Worm (Caenorhabditis elegans): ENCODE results near the gene nuo-4.

The nuo-4 gene

DNA sequence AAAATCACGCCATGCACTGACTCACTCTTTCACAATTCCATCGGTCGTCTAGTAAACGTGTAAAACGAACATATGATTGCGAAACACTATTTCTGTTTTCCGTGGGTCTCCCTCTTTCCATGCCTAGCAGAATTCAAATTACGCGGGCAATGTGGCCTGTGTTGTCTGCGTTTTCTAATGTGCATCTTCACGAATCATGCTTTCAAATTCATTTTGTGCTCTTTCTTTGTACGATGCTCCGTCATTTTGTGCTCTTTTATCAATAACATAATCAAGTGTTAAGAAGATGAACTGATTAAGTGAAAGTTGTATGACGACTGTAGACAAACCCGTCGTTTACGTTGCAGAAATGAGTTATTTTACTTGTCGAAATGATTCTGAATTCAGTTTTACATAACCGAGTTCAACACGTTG, 7.2 kb upstream of the nuo-4 start (continued):
- TF ChIP-seq lin-40 (tag; optimal IDR thresholded peaks at IDR 0.05) (peak; percentile 15), nhr-80 (tag; optimal IDR thresholded peaks at IDR 0.05) (peak; percentile 98), B0336.3 (GFP tag; IDR thresholded peaks at IDR 0.05) (0 out of 2 replicates have a peak, but pooled peaks have one; percentile 20), F55B11.4 (tag; optimal IDR thresholded peaks at IDR 0.05; ENCODE audit: borderline replicate concordance, insufficient read depth) (no peak), K11D2.4 (GFP tag; IDR thresholded peaks at IDR 0.05) (no peak), hlh-26 (GFP tag; conservative IDR thresholded peaks at IDR 0.05) (no peak), egrh-3 (GFP tag; IDR thresholded peaks at IDR 0.05) (no peak), madf-6 (GFP tag; IDR thresholded peaks at IDR 0.05) (no peak), let-607 (tag; optimal IDR thresholded peaks at IDR 0.05) (peak; percentile 68 to 75), ztf-6 (GFP tag; IDR thresholded peaks at IDR 0.05) (no peak), tbp1 (GFP tag; optimal IDR thresholded peaks at IDR 0.05) (no peak), nhr-120 (GFP tag; IDR thresholded peaks at IDR 0.05) (no peak), attf-6 (GFP tag; IDR thresholded peaks at IDR 0.05) (no peak), B0035.1 (tag; optimal IDR thresholded peaks at IDR 0.05) (no peak), akir-1 (GFP tag; optimal IDR thresholded peaks at IDR 0.05) (no peak), lin-54 (GFP tag; optimal IDR thresholded peaks at IDR 0.05) (peak; percentile 61), lag-1 (GFP tag; IDR thresholded peaks at IDR 0.05) (no peak), nhr-90 (tag; optimal IDR thresholded peaks at IDR 0.05) (peak; percentile 1), F49E8.2 (tag; optimal IDR thresholded peaks at IDR 0.05; ENCODE audit: insufficient read depth) (no peak), ceh-100 (GFP tag; IDR thresholded peaks at IDR 0.05) (no peak), attf-3 (GFP tag; conservative IDR thresholded peaks at IDR 0.05) (no peak), T07F8.4 (tag; optimal IDR thresholded peaks at IDR 0.05) (no peak), snpc-1.3 (tag; optimal IDR thresholded peaks at IDR 0.05; ENCODE audit: insufficient read depth) (no peak), aptf-3 (GFP tag; IDR thresholded peaks at IDR 0.05) (no peak), ekl-4 (GFP tag; IDR thresholded peaks at IDR 0.05) (no peak), F22D6.2 (tag; optimal IDR thresholded peaks at IDR 0.05) (no peak), snpc-4 (GFP tag; optimal IDR thresholded peaks at IDR 0.05) (no peak), snpc-4 (tag; optimal IDR thresholded peaks at IDR 0.05) (peak in 2 of 4 experiments; percentile 21 to 76), lsl-1 (GFP tag; optimal IDR thresholded peaks at IDR 0.05) (no peak), ccch-3 (GFP tag; optimal IDR thresholded peaks at IDR 0.05) (no peak), ztf-3 (GFP tag; optimal IDR thresholded peaks at IDR 0.05) (no peak), dox-1 (GFP tag; IDR thresholded peaks at IDR 0.05) (peak; percentile 65), nfya-2 (GFP tag; IDR thresholded peaks at IDR 0.05) (no peak), cebp-2 (GFP tag; IDR thresholded peaks at IDR 0.05) (no peak), ztf-26 (tag; optimal IDR thresholded peaks at IDR 0.05) (no peak), F52B5.7 (tag; optimal IDR thresholded peaks at IDR 0.05) (no peak), Y79H2A.3 (GFP tag; conservative IDR thresholded peaks at IDR 0.05) (no peak)

DNA sequence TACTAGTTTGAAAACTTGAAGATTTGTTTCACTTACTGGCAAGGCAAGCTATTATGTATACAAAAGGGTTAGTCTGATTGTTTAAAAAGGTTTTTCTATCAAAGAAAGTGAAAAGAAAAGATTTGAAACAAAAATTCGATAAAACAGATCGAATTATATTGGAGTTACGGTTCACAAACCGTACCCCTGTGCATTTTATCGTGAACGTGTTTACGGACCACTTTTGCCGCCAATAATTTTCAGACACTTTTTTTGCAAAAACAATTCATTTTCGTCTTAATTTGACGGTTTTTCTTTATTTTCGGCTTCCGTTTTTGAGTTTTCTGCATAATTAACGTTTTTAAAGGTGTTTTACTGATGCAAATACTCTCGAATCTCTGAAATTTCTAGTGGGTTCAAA, 6.7 kb upstream of the nuo-4 start:
- TF ChIP-seq snpc-3.4 (tag; optimal IDR thresholded peaks at IDR 0.05) (peak; percentile 44), hmg-1.2 (GFP tag; IDR thresholded peaks at IDR 0.05) (peak; percentile 10; the same call in 1 of the 2 replicates), efl-1 (GFP tag; optimal IDR thresholded peaks at IDR 0.05) (peak; percentile 70), F33H1.4 (GFP tag; IDR thresholded peaks at IDR 0.05) (peak; percentile 36; the same call in 1 of the 2 replicates), let-607 (tag; optimal IDR thresholded peaks at IDR 0.05) (no peak), lsl-1 (GFP tag; optimal IDR thresholded peaks at IDR 0.05) (peak; percentile 80), ceh-91 (GFP tag; IDR thresholded peaks at IDR 0.05) (peak; percentile 34; the same call in 1 of the 2 replicates), Y67H2A.10 (GFP tag; conservative IDR thresholded peaks at IDR 0.05) (no peak)

Measured in whole organism, young adult.